Worm (Caenorhabditis elegans) whole organism, midembryonic: ENCODE measurements around the gene math-25.

Source experiments
- T22C8.4 ChIP-seq: fragments of 200-800 bp; sonication (Bioruptor generic); IDR thresholded peaks from 2 replicates; pipeline ENCODE4 v1.3.6; 2022; ENCODE audit warnings: missing genetic modification characterization, missing compliant biosample characterization
- cog-1 ChIP-seq: sonication (generic microtip); optimal IDR thresholded peaks from 2 replicates; lab custom pipeline; 2016; ENCODE audit warnings: missing genetic modification characterization, missing compliant biosample characterization
- flt-1 ChIP-seq: fragments of 200-800 bp; sonication (Bioruptor generic); IDR thresholded peaks from 2 replicates; pipeline ENCODE4 v1.3.6; 2022; ENCODE audit warnings: missing genetic modification characterization, missing compliant biosample characterization
- klf-2 ChIP-seq: fragments of 200-800 bp; sonication (Bioruptor generic); conservative IDR thresholded peaks from 2 replicates; pipeline ENCODE4 v1.3.6; 2022; ENCODE audit warnings: missing genetic modification reagents, missing genetic modification characterization, missing compliant biosample characterization
- med-1 ChIP-seq: sonication (generic microtip); optimal IDR thresholded peaks from 2 replicates; lab custom pipeline; 2017; ENCODE audit warnings: missing genetic modification characterization, mild to moderate bottlenecking, missing compliant biosample characterization, antibody characterized with exemption, missing genetic modification reagents; ENCODE audit not compliant: insufficient read depth
- ref-1 ChIP-seq: fragments of 200-800 bp; sonication (Bioruptor generic); conservative IDR thresholded peaks from 2 replicates; pipeline ENCODE4 v1.3.6; 2022; ENCODE audit warnings: missing genetic modification reagents, missing genetic modification characterization, missing compliant biosample characterization
- tab-1 ChIP-seq: fragments of 200-800 bp; sonication (Bioruptor generic); IDR thresholded peaks from 2 replicates; pipeline ENCODE4 v1.3.6; 2022; ENCODE audit warnings: missing genetic modification characterization, missing compliant biosample characterization
- ztf-23 ChIP-seq: fragments of 200-800 bp; sonication (Bioruptor generic); IDR thresholded peaks from 2 replicates; pipeline ENCODE4 v1.3.6; 2022; ENCODE audit warnings: missing genetic modification reagents, missing genetic modification characterization, missing compliant biosample characterization
- ztf-29 ChIP-seq: fragments of 200-800 bp; sonication (Bioruptor generic); IDR thresholded peaks from 2 replicates; pipeline ENCODE4 v1.3.6; 2022; ENCODE audit warnings: missing genetic modification reagents, missing genetic modification characterization, missing compliant biosample characterization

math-25 gene

DNA sequence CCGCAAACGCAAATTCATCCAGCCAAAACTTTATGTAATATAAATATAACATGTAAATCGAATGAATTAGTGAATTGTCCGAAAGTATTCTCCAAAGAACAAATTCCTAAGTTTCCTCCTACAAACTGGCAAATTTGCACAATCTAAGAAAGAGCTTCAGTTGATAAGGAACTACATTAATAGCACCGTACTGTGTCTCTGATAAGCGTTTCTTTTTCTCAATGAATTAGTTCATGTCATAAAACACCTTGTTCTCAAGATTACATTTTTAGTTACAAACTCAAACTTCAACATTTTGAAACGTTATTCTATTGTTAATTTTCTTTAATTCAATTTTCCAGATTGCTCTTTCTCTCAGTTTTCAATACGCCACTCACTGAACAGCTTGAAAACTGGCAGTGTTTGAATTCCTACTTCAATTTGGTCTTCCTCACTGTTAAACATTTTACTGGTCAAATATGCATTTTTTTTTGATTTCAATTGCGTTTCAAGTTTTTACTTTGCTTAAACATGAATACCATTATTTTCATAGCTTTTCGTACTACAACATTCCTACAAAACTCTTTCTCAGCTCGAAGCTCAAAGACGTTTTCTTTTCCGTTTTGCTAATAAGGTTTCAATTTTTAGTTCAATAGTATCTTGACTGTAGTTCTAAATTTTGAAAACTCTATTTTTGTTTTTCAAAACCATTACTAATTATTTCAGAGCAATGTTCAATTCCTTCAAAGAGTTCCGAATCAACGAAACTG is 30.0 kb upstream of the math-25 start, which contains the start of gene math-15:
Gene math-15, plus strand, starts transcription at position 699 of the 749 bp plus-strand sequence.
- TF ChIP-seq klf-2 (GFP tag; lab: Robert Waterston, UW) (no peak), ztf-23 (no peak)

DNA sequence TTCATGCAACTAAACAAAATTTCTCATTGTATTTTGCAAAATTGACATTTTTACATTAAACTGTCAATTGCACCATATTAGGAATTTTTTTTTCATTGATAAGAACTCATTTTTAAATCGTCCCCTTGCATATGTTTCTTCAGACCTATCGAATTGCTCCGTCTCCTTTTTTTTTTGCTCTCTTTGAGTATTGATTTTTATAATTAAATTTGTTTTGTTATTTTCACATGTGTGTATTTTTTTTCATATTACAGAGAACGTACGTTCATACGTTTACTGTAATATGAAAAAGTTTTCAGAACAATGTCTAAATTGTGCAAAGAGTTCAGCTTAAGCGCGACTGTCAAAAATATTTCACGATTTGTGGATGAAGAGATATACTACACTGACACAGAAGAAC is 26.7 kb upstream of the math-25 start, which contains the start of gene math-14:
Gene math-14, plus strand, starts transcription at position 301 of the 400 bp plus-strand sequence.
- TF ChIP-seq flt-1 (GFP tag; lab: Robert Waterston, UW), result no peak
- TF ChIP-seq klf-2 (GFP tag; lab: Robert Waterston, UW), result no peak

DNA sequence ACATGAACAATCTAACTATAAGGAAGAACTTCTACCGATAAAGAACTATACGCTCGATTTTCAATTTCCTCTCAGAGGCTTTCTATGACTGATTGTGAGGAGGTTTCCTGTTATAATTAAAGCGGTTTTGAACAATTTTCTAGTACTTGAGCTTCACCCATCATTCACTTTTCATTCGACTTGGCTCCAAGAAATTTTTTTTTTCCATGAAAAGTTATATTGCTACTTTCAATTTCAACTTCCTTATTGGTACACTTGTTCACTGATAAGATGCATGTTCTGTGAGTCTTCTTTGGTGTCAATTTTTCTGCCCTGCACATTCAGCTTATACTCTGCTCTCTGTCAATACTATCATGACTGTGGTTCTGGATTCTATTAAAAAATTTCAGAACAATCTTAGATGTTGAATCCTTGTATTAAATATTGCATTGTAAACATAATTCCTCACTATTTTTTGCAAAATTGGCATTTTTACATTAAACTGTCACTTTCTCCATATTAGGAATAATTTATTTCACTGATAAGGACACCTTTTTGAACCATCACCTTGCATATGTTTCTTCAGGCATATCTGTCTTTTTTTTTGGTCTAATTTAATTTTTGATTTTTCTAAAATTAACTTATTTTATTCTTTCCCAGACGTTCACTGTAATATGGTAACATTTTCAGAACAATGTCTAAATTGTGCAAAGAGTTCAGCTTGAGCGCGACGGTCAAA is 24.8 kb upstream of the math-25 start, which contains the start of gene math-10:
Gene math-10, plus strand, starts transcription at position 668 of the 718 bp plus-strand sequence.
- TF ChIP-seq ztf-29 (GFP tag; lab: Robert Waterston, UW) (no peak), ztf-23 (no peak), cog-1 (no peak), T22C8.4 (GFP tag; lab: Robert Waterston, UW) (no peak), tab-1 (GFP tag; lab: Robert Waterston, UW) (no peak), ref-1 (GFP tag; lab: Robert Waterston, UW) (no peak), klf-2 (GFP tag; lab: Robert Waterston, UW) (no peak), flt-1 (GFP tag; lab: Robert Waterston, UW) (no peak), med-1 (GFP tag; lab: Kevin White, UChicago) (no peak)

DNA sequence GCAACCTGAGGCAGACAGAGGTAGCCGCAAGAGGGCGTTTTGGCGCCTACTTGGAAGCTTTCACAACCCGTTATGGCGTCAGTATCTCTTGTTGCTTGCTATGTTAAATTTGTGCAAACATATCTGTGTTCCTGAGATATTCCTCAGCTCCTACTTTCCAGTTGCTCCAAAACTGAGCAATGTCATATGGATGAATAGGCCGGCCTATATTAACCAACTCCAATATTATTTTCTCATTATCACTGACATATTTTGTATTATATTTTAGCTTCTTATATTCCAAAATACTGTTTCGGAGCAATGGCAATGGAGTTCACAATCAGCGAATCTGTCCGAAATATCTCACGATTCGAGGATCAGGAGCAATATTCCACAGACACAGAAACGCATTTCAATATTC is 20.2 kb upstream of the math-25 start, which contains the start of gene math-13:
Gene math-13, plus strand, starts transcription at position 301 of the 400 bp plus-strand sequence.
- TF ChIP-seq ztf-29 (GFP tag; lab: Robert Waterston, UW), result no peak
- no peak for TF ChIP-seq T22C8.4 (GFP tag; lab: Robert Waterston, UW)
- TF ChIP-seq ztf-23, result no peak
- no peak for TF ChIP-seq flt-1 (GFP tag; lab: Robert Waterston, UW)
- no peak for TF ChIP-seq ref-1 (GFP tag; lab: Robert Waterston, UW)
- TF ChIP-seq tab-1 (GFP tag; lab: Robert Waterston, UW), result no peak
- TF ChIP-seq klf-2 (GFP tag; lab: Robert Waterston, UW), result no peak
- no peak for TF ChIP-seq med-1 (GFP tag; lab: Kevin White, UChicago)
- no peak for TF ChIP-seq cog-1

DNA sequence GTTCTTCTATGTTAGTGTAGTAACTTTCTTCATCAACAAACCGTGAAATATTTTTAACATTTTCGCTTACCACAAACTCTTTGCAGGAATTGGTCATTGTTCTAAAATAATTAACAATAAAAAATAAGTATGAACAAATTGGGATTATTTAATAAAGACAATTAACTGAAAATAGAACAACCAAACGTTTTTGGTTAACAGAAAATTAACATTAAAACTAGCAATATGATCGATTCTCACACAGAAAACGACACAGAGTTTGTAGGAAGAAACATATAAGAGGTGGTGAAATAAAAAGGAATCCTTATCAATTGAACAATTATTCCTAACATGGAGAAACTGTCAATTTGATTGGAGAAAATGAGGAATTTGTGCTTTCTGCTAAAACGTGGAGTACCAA is 17.2 kb upstream of the math-25 start, which contains the start of gene math-16:
Gene math-16, minus strand, starts transcription at position 101 of the 400 bp plus-strand sequence.
- no peak for TF ChIP-seq ztf-23
- TF ChIP-seq med-1 (GFP tag; lab: Kevin White, UChicago), result no peak
- no peak for TF ChIP-seq T22C8.4 (GFP tag; lab: Robert Waterston, UW)
- no peak for TF ChIP-seq ref-1 (GFP tag; lab: Robert Waterston, UW)
- no peak for TF ChIP-seq flt-1 (GFP tag; lab: Robert Waterston, UW)
- TF ChIP-seq klf-2 (GFP tag; lab: Robert Waterston, UW), result no peak
- TF ChIP-seq cog-1, result no peak
- TF ChIP-seq ztf-29 (GFP tag; lab: Robert Waterston, UW), result no peak
- TF ChIP-seq tab-1 (GFP tag; lab: Robert Waterston, UW), result no peak

DNA sequence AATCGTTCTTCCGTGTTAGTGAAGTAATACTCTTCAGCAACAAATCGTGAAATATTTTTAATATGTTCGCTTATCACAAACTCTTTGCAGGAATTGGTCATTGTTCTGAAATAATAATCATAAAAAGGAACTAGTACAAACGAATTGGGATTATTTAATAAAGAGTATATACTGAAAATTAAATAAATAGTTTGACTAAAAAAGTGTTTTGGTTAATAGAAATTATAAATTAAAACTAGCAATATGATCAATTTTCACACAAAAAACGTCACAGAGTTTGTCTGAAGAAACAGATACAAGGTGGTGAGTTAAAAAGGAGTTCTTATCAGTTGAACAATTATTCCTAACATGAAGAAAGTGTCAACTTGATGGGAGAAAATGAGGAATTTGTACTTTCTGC is 13.2 kb upstream of the math-25 start, which contains the start of gene math-5:
Gene math-5, minus strand, starts transcription at position 101 of the 400 bp plus-strand sequence.
- TF ChIP-seq ztf-29 (GFP tag; lab: Robert Waterston, UW) (no peak), klf-2 (GFP tag; lab: Robert Waterston, UW) (no peak), ref-1 (GFP tag; lab: Robert Waterston, UW) (no peak), ztf-23 (no peak), tab-1 (GFP tag; lab: Robert Waterston, UW) (no peak), T22C8.4 (GFP tag; lab: Robert Waterston, UW) (no peak), cog-1 (no peak), flt-1 (GFP tag; lab: Robert Waterston, UW) (no peak), med-1 (GFP tag; lab: Kevin White, UChicago) (no peak)

DNA sequence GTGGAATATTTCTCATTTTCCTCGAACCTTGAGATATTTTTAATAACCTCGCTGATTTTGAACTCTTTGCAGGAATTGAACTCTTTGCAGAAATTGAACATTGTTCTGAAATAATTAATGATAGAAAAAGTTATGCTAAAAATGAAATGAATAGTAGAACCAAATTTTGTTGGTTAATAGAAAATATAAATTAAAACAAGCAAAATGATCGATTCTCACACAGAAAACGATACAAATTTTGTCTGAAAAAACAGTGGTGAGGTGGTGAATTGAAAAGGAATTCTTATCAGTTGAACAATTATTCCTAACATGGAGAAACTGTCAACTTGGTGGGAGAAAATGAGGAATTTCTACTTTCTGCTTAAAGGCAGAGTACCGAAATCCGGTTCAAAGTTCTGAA is 11.2 kb upstream of the math-25 start, which contains the start of gene math-6:
Gene math-6, minus strand, starts transcription at position 101 of the 400 bp plus-strand sequence.
- TF ChIP-seq T22C8.4 (GFP tag; lab: Robert Waterston, UW) (no peak), ref-1 (GFP tag; lab: Robert Waterston, UW) (no peak), flt-1 (GFP tag; lab: Robert Waterston, UW) (no peak), cog-1 (no peak), med-1 (GFP tag; lab: Kevin White, UChicago) (no peak), klf-2 (GFP tag; lab: Robert Waterston, UW) (no peak), tab-1 (GFP tag; lab: Robert Waterston, UW) (no peak), ztf-29 (GFP tag; lab: Robert Waterston, UW) (no peak), ztf-23 (no peak)

DNA sequence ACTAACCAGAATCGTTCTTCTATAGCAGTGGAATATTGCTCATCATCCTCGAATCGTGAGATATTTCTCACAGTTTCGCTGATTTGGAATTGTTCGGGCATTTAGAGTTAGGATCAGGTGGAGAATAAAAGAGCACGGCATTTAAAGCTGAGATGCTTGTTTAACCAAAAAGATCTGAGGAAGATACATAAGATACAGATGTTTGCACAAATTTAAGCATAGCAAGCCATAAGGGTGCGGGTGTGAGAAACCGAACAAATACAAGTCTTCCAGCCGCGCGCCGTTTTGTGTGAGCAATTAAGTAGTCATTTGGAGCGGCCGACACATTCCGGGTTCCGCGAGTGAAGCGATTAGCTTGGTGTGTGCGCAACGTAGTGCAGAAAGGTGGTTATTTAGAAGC is 9.5 kb upstream of the math-25 start, which contains the start of gene math-7:
Gene math-7, minus strand, starts transcription at position 101 of the 400 bp plus-strand sequence.
- no peak for TF ChIP-seq ztf-29 (GFP tag; lab: Robert Waterston, UW)
- TF ChIP-seq T22C8.4 (GFP tag; lab: Robert Waterston, UW), result no peak
- no peak for TF ChIP-seq med-1 (GFP tag; lab: Kevin White, UChicago)
- TF ChIP-seq flt-1 (GFP tag; lab: Robert Waterston, UW), result no peak
- TF ChIP-seq ref-1 (GFP tag; lab: Robert Waterston, UW), result no peak

DNA sequence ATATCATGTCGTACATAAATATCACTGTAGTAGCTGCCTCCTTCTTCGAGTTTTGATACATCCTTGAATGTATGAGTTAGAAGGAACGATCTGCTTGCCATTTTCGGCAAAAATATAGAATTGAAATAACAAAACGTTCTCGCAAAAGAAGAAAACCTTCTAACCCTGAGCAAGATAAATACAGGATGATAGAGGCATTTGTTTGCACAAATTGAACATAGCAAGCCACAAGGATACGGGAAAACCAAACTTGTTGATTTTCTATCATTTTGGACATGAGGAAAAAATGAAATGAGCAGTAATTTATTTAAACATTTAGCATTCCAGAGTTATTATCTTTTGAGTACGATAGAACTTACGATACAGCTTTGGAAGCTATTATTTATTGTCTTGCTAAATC is 6.8 kb upstream of the math-25 start, which contains the start of gene math-8:
Gene math-8, minus strand, starts transcription at position 101 of the 400 bp plus-strand sequence.
- TF ChIP-seq T22C8.4 (GFP tag; lab: Robert Waterston, UW) (no peak), cog-1 (no peak), ztf-23 (no peak), klf-2 (GFP tag; lab: Robert Waterston, UW) (no peak), ztf-29 (GFP tag; lab: Robert Waterston, UW) (no peak), med-1 (GFP tag; lab: Kevin White, UChicago) (no peak), flt-1 (GFP tag; lab: Robert Waterston, UW) (no peak), ref-1 (GFP tag; lab: Robert Waterston, UW) (no peak), tab-1 (GFP tag; lab: Robert Waterston, UW) (no peak)
